Worm (Caenorhabditis elegans) whole organism, midembryonic: ENCODE data around the gene srz-94.

Source experiments
- T22C8.4 ChIP-seq: fragments of 200-800 bp; sonication (Bioruptor generic); IDR thresholded peaks from 2 replicates; pipeline ENCODE4 v1.3.6; 2022; ENCODE audit warnings: missing genetic modification characterization, missing compliant biosample characterization
- cog-1 ChIP-seq: sonication (generic microtip); optimal IDR thresholded peaks from 2 replicates; lab custom pipeline; 2016; ENCODE audit warnings: missing genetic modification characterization, missing compliant biosample characterization
- flt-1 ChIP-seq: fragments of 200-800 bp; sonication (Bioruptor generic); IDR thresholded peaks from 2 replicates; pipeline ENCODE4 v1.3.6; 2022; ENCODE audit warnings: missing genetic modification characterization, missing compliant biosample characterization
- klf-2 ChIP-seq: fragments of 200-800 bp; sonication (Bioruptor generic); conservative IDR thresholded peaks from 2 replicates; pipeline ENCODE4 v1.3.6; 2022; ENCODE audit warnings: missing genetic modification reagents, missing genetic modification characterization, missing compliant biosample characterization
- ref-1 ChIP-seq: fragments of 200-800 bp; sonication (Bioruptor generic); conservative IDR thresholded peaks from 2 replicates; pipeline ENCODE4 v1.3.6; 2022; ENCODE audit warnings: missing genetic modification reagents, missing genetic modification characterization, missing compliant biosample characterization
- tab-1 ChIP-seq: fragments of 200-800 bp; sonication (Bioruptor generic); IDR thresholded peaks from 2 replicates; pipeline ENCODE4 v1.3.6; 2022; ENCODE audit warnings: missing genetic modification characterization, missing compliant biosample characterization
- ztf-23 ChIP-seq: fragments of 200-800 bp; sonication (Bioruptor generic); IDR thresholded peaks from 2 replicates; pipeline ENCODE4 v1.3.6; 2022; ENCODE audit warnings: missing genetic modification reagents, missing genetic modification characterization, missing compliant biosample characterization

- TF ChIP-seq flt-1 (GFP tag; lab: Robert Waterston, UW) (no peak), klf-2 (GFP tag; lab: Robert Waterston, UW) (no peak), ztf-23 (GFP tag; lab: Robert Waterston, UW) (no peak), tab-1 (no peak), T22C8.4 (no peak), ref-1 (GFP tag; lab: Robert Waterston, UW) (no peak), cog-1 (tag; lab: Kevin White, UChicago) (no peak)
These were observed 24.2 kb upstream of the srz-94 start, which contains the start of gene sri-66 for ce11 chrV:17059987-17060386.
